Fruit fly (Drosophila melanogaster): ENCODE measurements around the gene TTLL6B.

DNA sequence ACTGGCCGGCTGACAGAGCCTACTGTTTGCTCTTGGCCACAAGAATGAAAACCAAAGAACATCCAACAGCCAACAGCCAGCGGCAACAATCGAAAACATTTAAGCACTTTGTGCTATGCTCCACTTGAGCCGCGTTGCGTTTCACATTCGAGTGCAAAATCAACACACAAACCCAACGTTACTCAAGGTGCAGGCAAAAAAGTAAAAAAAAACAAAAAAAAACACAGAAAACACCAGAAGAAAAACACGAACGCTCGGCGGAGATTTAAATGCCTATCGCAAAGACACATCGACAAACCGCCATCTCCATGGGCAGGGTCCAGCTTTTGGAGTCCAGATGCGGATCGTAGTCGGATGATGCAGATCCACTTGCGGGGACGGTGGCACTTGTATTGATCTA is 47.0 kb downstream of the TTLL6B start:
- TF ChIP-seq lola (GFP tag; optimal IDR thresholded peaks at IDR 0.05) (no peak), Mio (GFP tag; optimal IDR thresholded peaks at IDR 0.05) (no peak), Hr78 (GFP tag; optimal IDR thresholded peaks at IDR 0.05) (no peak), Dif (GFP tag; optimal IDR thresholded peaks at IDR 0.05; ENCODE audit: partially characterized antibody) (no peak), GATAd (GFP tag; optimal IDR thresholded peaks at IDR 0.05) (no peak), brk (GFP tag; optimal IDR thresholded peaks at IDR 0.05) (no peak), Hnf4 (GFP tag; optimal IDR thresholded peaks at IDR 0.05) (no peak)
